Worm (Caenorhabditis elegans) whole organism, L3 larva: ENCODE measurements around the gene Y62H9A.15.

Experiments
- fkh-10 ChIP-seq: sonication (generic microtip); optimal IDR thresholded peaks from 2 replicates; lab custom pipeline; 2017; ENCODE audit warnings: missing biosample characterization, missing genetic modification reagents, missing genetic modification characterization
- nhr-11 ChIP-seq: fragments of 150-350 bp; optimal IDR thresholded peaks from 2 replicates; lab custom pipeline; 2014; ENCODE audit warnings: missing biosample characterization, missing genetic modification characterization
- nhr-76 ChIP-seq: fragments of 150-350 bp; sonication (generic microtip); optimal IDR thresholded peaks from 5 replicates; lab custom pipeline; 2014; ENCODE audit warnings: missing biosample characterization, missing genetic modification characterization
- ztf-11 ChIP-seq: fragments of 150-350 bp; optimal IDR thresholded peaks from 2 replicates; lab custom pipeline; 2014; ENCODE audit warnings: missing biosample characterization, missing genetic modification characterization

DNA sequence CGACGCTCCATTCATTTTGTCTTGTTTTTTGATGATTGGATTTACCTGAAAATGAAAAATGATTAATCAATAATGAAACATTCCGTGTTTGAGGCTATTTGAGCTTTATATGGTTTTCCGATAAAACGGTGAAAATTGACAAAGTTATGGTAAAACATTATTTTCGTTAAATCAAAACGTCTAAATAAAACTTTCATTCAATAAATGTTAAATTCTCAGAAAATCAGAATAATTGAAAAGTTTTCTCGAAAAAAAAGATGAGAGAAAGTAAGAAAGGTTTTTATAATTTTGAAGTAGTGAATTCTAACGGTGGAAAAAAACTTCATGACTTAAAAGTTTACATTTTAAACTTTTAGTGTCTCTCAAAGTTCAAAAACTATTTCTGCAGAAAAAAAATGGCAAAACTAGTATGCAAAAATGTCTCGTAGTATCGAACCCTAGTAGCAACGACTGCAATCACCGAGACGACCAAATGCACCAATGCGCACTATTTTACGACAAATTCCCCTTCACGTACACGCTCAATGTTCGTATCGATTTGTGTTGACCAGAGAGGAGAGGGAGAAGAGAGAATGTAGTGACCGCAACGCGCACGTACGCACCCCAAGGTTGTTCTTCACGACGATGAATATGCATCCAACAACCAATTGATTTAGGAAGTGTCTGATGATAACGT, 37.0 kb upstream of the Y62H9A.15 start, which contains the start of gene nfya-1:
- TF ChIP-seq fkh-10 (no peak), nhr-11 (tag; lab: Kevin White, UChicago) (no peak), nhr-76 (tag; lab: Kevin White, UChicago) (no peak), ztf-11 (no peak)
